Worm (Caenorhabditis elegans): Measurements from ENCODE around the gene K02E2.6.

Gene K02E2.6

ce11 chrV:20424229-20425182, 44.1 kb downstream of the K02E2.6 start (continued):
- TF ChIP-seq nhr-10 (tag; optimal IDR thresholded peaks at IDR 0.05) (no peak), unc-39 (tag; optimal IDR thresholded peaks at IDR 0.05) (no peak)

ce11 chrV:20425183-20425400, 44.7 kb downstream of the K02E2.6 start, which contains the start of the genes fce-2 and F48F5.8:
TSS of gene fce-2 (plus strand) at chrV:20425301.
TSS of gene F48F5.8 (plus strand) at chrV:20425342.
- no peak for TF ChIP-seq fos-1 (tag; optimal IDR thresholded peaks at IDR 0.05)
- TF ChIP-seq sma-3 (GFP tag; optimal IDR thresholded peaks at IDR 0.05), result no peak
- no peak for TF ChIP-seq C34F6.9 (tag; optimal IDR thresholded peaks at IDR 0.05)
- no peak for TF ChIP-seq unc-62 (GFP tag; optimal IDR thresholded peaks at IDR 0.05)
- no peak for TF ChIP-seq ceh-16 (tag; optimal IDR thresholded peaks at IDR 0.05)

ce11 chrV:20431390-20431789, 51.0 kb downstream of the K02E2.6 start:
- TF ChIP-seq gmeb-1 (tag; optimal IDR thresholded peaks at IDR 0.05) (peak; percentile 16), unc-55 (GFP tag; optimal IDR thresholded peaks at IDR 0.05) (peak; percentile 32)
